Worm (Caenorhabditis elegans): ENCODE measurements around the gene tyr-6.

DNA sequence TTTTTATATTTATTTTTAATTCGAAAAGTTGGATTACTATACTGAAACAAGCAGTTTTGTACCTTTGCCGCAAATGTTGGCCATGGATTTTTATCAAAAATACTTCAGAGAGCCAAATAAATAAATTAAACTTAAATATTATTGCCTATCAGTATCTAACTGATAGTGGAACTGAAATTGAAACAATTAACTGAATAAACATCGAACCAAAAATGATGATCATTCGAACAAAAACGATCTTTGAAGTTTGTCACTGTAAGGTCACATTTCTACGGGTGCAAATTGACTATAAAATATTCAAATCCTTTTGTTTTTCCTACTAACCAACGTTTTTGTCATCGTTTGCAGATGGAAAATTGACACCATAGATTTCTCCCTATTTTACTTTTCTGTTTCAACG is 37.3 kb upstream of the tyr-6 start:
- TF ChIP-seq pax-1 (tag; optimal IDR thresholded peaks at IDR 0.05) (no peak), ama-1 (optimal IDR thresholded peaks at IDR 0.05) (no peak), ceh-22 (tag; optimal IDR thresholded peaks at IDR 0.05) (no peak), unc-3 (GFP tag; conservative IDR thresholded peaks at IDR 0.05) (no peak), unc-3 (tag; optimal IDR thresholded peaks at IDR 0.05) (no peak)
